Worm (Caenorhabditis elegans) whole organism, young adult: ENCODE data around the gene ddx-19.

ENCODE experiments used
- B0336.3 ChIP-seq: fragments of 200-800 bp; sonication (Bioruptor generic); IDR thresholded peaks from 2 replicates; pipeline ENCODE4 v1.3.6; 2022; ENCODE audit warnings: missing genetic modification characterization, missing compliant biosample characterization
- D2030.7 ChIP-seq: fragments of 200-800 bp; sonication (Bioruptor generic); IDR thresholded peaks from 2 replicates; pipeline ENCODE4 v1.3.6; 2022; ENCODE audit warnings: missing genetic modification reagents, missing genetic modification characterization, missing compliant biosample characterization
- F22D6.2 ChIP-seq: sonication (generic microtip); optimal IDR thresholded peaks from 2 replicates; lab custom pipeline; 2016; ENCODE audit warnings: mild to moderate bottlenecking, missing genetic modification characterization, missing compliant biosample characterization
- F33H1.4 ChIP-seq: fragments of 200-800 bp; sonication (Bioruptor generic); IDR thresholded peaks from 2 replicates; pipeline ENCODE4 v1.3.6; 2022; ENCODE audit warnings: missing genetic modification reagents, missing genetic modification characterization, missing compliant biosample characterization
- F39B2.1 ChIP-seq: fragments of 200-800 bp; sonication (Bioruptor generic); IDR thresholded peaks from 2 replicates; pipeline ENCODE4 v1.3.6; 2022; ENCODE audit warnings: missing genetic modification reagents, missing genetic modification characterization, missing compliant biosample characterization
- F57C9.4 ChIP-seq: sonication (generic microtip); optimal IDR thresholded peaks from 2 replicates; lab custom pipeline; 2017; ENCODE audit warnings: mild to moderate bottlenecking, missing genetic modification characterization, missing compliant biosample characterization
- K11D2.4 ChIP-seq: fragments of 200-800 bp; sonication (Bioruptor generic); IDR thresholded peaks from 2 replicates; pipeline ENCODE4 v1.3.6; 2022; ENCODE audit warnings: missing genetic modification reagents, missing genetic modification characterization, missing compliant biosample characterization
- T07F8.4 ChIP-seq: sonication (generic microtip); optimal IDR thresholded peaks from 2 replicates; lab custom pipeline; 2016; ENCODE audit warnings: mild to moderate bottlenecking, missing genetic modification characterization, moderate library complexity, missing compliant biosample characterization
- T26A5.8 ChIP-seq: sonication (generic microtip); optimal IDR thresholded peaks from 2 replicates; lab custom pipeline; 2016; ENCODE audit warnings: missing genetic modification characterization, missing compliant biosample characterization
- ZK185.1 ChIP-seq: sonication (generic microtip); optimal IDR thresholded peaks from 2 replicates; lab custom pipeline; 2016; ENCODE audit warnings: mild to moderate bottlenecking, missing genetic modification characterization, missing compliant biosample characterization; ENCODE audit not compliant: poor library complexity, severe bottlenecking
- akir-1 ChIP-seq: fragments of 200-800 bp; sonication (Bioruptor generic); optimal IDR thresholded peaks from 2 replicates; lab custom pipeline; 2018; ENCODE audit warnings: mild to moderate bottlenecking, missing genetic modification characterization, moderate library complexity, missing compliant biosample characterization
- aptf-3 ChIP-seq: fragments of 200-800 bp; sonication (Bioruptor generic); IDR thresholded peaks from 2 replicates; pipeline ENCODE4 v1.3.6; 2022; ENCODE audit warnings: missing genetic modification characterization, missing compliant biosample characterization
- atf-7 ChIP-seq: sonication (generic microtip); optimal IDR thresholded peaks from 2 replicates; lab custom pipeline; 2017; ENCODE audit warnings: mild to moderate bottlenecking, missing genetic modification characterization, missing compliant biosample characterization
- athp-1 ChIP-seq: sonication (generic microtip); optimal IDR thresholded peaks from 2 replicates; lab custom pipeline; 2017; ENCODE audit warnings: mild to moderate bottlenecking, missing genetic modification characterization, missing compliant biosample characterization
- attf-5 ChIP-seq: fragments of 200-800 bp; sonication (Bioruptor generic); optimal IDR thresholded peaks from 2 replicates; lab custom pipeline; 2018; ENCODE audit warnings: mild to moderate bottlenecking, missing genetic modification characterization, missing compliant biosample characterization
- ccch-3 ChIP-seq: fragments of 200-800 bp; sonication (Bioruptor generic); optimal IDR thresholded peaks from 2 replicates; lab custom pipeline; 2018; ENCODE audit warnings: mild to moderate bottlenecking, missing genetic modification characterization, missing compliant biosample characterization
- ceh-58 ChIP-seq: fragments of 200-800 bp; sonication (Bioruptor generic); IDR thresholded peaks from 2 replicates; pipeline ENCODE4 v1.3.6; 2022; ENCODE audit warnings: missing genetic modification characterization, missing compliant biosample characterization
- chd-7 ChIP-seq: sonication (generic microtip); optimal IDR thresholded peaks from 2 replicates; lab custom pipeline; 2016; ENCODE audit warnings: mild to moderate bottlenecking, missing genetic modification characterization, moderate library complexity, missing compliant biosample characterization
- dpl-1 ChIP-seq: fragments of 150-350 bp; optimal IDR thresholded peaks from 2 replicates; lab custom pipeline; 2014; ENCODE audit warnings: missing biosample characterization, missing genetic modification reagents, missing genetic modification characterization
- efl-1 ChIP-seq: fragments of 150-350 bp; optimal IDR thresholded peaks from 2 replicates; lab custom pipeline; 2014; ENCODE audit warnings: missing biosample characterization, missing genetic modification reagents, missing genetic modification characterization
- ets-4 ChIP-seq: fragments of 200-800 bp; sonication (Bioruptor generic); optimal IDR thresholded peaks from 2 replicates; lab custom pipeline; 2018; ENCODE audit warnings: mild to moderate bottlenecking, missing genetic modification characterization, missing compliant biosample characterization
- fkh-3 ChIP-seq: sonication (generic microtip); optimal IDR thresholded peaks from 2 replicates; lab custom pipeline; 2016; ENCODE audit warnings: mild to moderate bottlenecking, missing genetic modification characterization, missing compliant biosample characterization
- him-1 ChIP-seq: sonication (generic microtip); optimal IDR thresholded peaks from 2 replicates; lab custom pipeline; 2016; ENCODE audit warnings: missing genotype, missing genetic modification reagents, missing genetic modification characterization, missing compliant biosample characterization
- hmg-20 ChIP-seq: fragments of 200-800 bp; sonication (Bioruptor generic); IDR thresholded peaks from 2 replicates; pipeline ENCODE4 v1.3.6; 2022; ENCODE audit warnings: missing genetic modification reagents, missing genetic modification characterization, missing compliant biosample characterization
- lin-26 ChIP-seq: fragments of 200-800 bp; sonication (Bioruptor generic); IDR thresholded peaks from 2 replicates; pipeline ENCODE4 v1.3.6; 2022; ENCODE audit warnings: missing genetic modification reagents, missing genetic modification characterization, missing compliant biosample characterization
- lin-40 ChIP-seq: sonication (generic microtip); optimal IDR thresholded peaks from 2 replicates; lab custom pipeline; 2016; ENCODE audit warnings: missing genetic modification characterization, mild to moderate bottlenecking, missing compliant biosample characterization, missing genotype, missing genetic modification reagents
- lin-54 ChIP-seq: fragments of 200-800 bp; sonication (Bioruptor generic); optimal IDR thresholded peaks from 2 replicates; lab custom pipeline; 2018; ENCODE audit warnings: mild to moderate bottlenecking, missing genetic modification characterization, missing compliant biosample characterization
- lir-1 ChIP-seq: fragments of 200-800 bp; sonication (Bioruptor generic); conservative IDR thresholded peaks from 2 replicates; pipeline ENCODE4 v1.3.6; 2022; ENCODE audit warnings: missing genetic modification reagents, missing genetic modification characterization, missing compliant biosample characterization
- lsl-1 ChIP-seq: fragments of 200-800 bp; sonication (Bioruptor generic); optimal IDR thresholded peaks from 2 replicates; lab custom pipeline; 2018; ENCODE audit warnings: mild to moderate bottlenecking, missing genetic modification characterization, moderate library complexity, missing compliant biosample characterization
- madf-6 ChIP-seq: fragments of 200-800 bp; sonication (Bioruptor generic); IDR thresholded peaks from 2 replicates; pipeline ENCODE4 v1.3.6; 2022; ENCODE audit warnings: missing genetic modification reagents, missing genetic modification characterization, missing compliant biosample characterization
- mel-28 ChIP-seq: sonication (generic microtip); optimal IDR thresholded peaks from 2 replicates; lab custom pipeline; 2016; ENCODE audit warnings: borderline replicate concordance, mild to moderate bottlenecking, missing genetic modification characterization, missing compliant biosample characterization
- mes-4 ChIP-seq: sonication (generic microtip); optimal IDR thresholded peaks from 2 replicates; lab custom pipeline; 2016; ENCODE audit warnings: missing genotype, missing genetic modification characterization, missing compliant biosample characterization
- nfya-1 ChIP-seq: sonication (generic microtip); optimal IDR thresholded peaks from 2 replicates; lab custom pipeline; 2017; ENCODE audit warnings: antibody characterized with exemption, missing compliant biosample characterization, missing genetic modification characterization, borderline replicate concordance; ENCODE audit not compliant: insufficient read depth
- rec-8 ChIP-seq, 2 experiments: sonication (generic microtip); optimal IDR thresholded peaks; 2 replicates each; lab custom pipeline; 2016; ENCODE audit warnings: mild to moderate bottlenecking in 2 of 2, missing genetic modification characterization in 2 of 2, missing genetic modification reagents in 2 of 2, missing genotype in 2 of 2, missing biosample characterization in 1 of 2, missing compliant biosample characterization in 1 of 2, moderate library complexity in 1 of 2
- snpc-3.4 ChIP-seq: sonication (generic microtip); optimal IDR thresholded peaks from 2 replicates; lab custom pipeline; 2017; ENCODE audit warnings: missing genetic modification characterization, mild to moderate bottlenecking, missing compliant biosample characterization, antibody characterized with exemption, moderate library complexity, missing genotype, missing genetic modification reagents
- somi-1 ChIP-seq: fragments of 200-800 bp; sonication (Bioruptor generic); optimal IDR thresholded peaks from 2 replicates; lab custom pipeline; 2018; ENCODE audit warnings: mild to moderate bottlenecking, missing genetic modification characterization, missing compliant biosample characterization
- tlf-1 ChIP-seq: fragments of 200-800 bp; sonication (Bioruptor generic); optimal IDR thresholded peaks from 2 replicates; lab custom pipeline; 2018; ENCODE audit warnings: mild to moderate bottlenecking, missing genetic modification characterization, missing compliant biosample characterization
- unc-130 ChIP-seq: sonication (generic microtip); optimal IDR thresholded peaks from 2 replicates; lab custom pipeline; 2016; ENCODE audit warnings: missing genetic modification reagents, missing genetic modification characterization, missing compliant biosample characterization
- unc-62 ChIP-seq: fragments of 150-350 bp; optimal IDR thresholded peaks from 2 replicates; lab custom pipeline; 2014; ENCODE audit warnings: missing biosample characterization, missing genetic modification reagents, missing genetic modification characterization
- xnd-1 ChIP-seq: sonication (generic microtip); optimal IDR thresholded peaks from 2 replicates; lab custom pipeline; 2016; ENCODE audit warnings: missing genotype, missing genetic modification reagents, missing genetic modification characterization, missing compliant biosample characterization
- zfh-2 ChIP-seq: fragments of 200-800 bp; sonication (Bioruptor generic); conservative IDR thresholded peaks from 2 replicates; pipeline ENCODE4 v1.3.6; 2022; ENCODE audit warnings: missing genetic modification reagents, missing genetic modification characterization, missing compliant biosample characterization
- ztf-18 ChIP-seq: sonication (generic microtip); optimal IDR thresholded peaks from 2 replicates; lab custom pipeline; 2016; ENCODE audit warnings: missing genotype, mild to moderate bottlenecking, missing genetic modification characterization, missing compliant biosample characterization
- ztf-22 ChIP-seq: fragments of 200-800 bp; sonication (Bioruptor generic); optimal IDR thresholded peaks from 2 replicates; lab custom pipeline; 2018; ENCODE audit warnings: mild to moderate bottlenecking, missing genetic modification characterization, moderate library complexity, missing compliant biosample characterization

The ddx-19 gene

DNA sequence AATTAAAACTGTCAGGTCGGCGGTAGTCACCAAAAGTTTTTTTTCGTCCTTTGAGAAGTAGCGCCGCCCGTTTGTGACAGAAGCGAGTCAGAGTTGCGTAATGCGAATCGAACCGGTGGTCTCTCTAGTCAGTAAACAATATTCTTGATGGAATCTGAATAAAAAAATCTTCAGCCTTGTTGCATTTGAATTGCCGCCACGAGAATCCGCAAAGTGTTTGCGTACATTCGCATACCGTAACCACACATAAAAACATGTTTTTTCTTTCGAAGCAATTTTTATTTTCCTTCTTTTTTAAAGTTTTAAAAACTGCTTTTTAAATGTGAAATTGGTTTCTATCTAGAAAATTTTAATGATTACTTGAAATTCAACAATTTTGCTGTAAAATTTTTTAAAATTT lies 6.3 kb downstream of the ddx-19 start:
- TF ChIP-seq xnd-1 (tag; lab: Kevin White, UChicago) (peak; percentile 10), tlf-1 (GFP tag; lab: Kevin White, UChicago) (no peak), atf-7 (no peak), ztf-18 (tag; lab: Kevin White, UChicago) (no peak), F22D6.2 (tag; lab: Kevin White, UChicago) (no peak), unc-130 (GFP tag; lab: Kevin White, UChicago) (no peak), lir-1 (GFP tag; lab: Robert Waterston, UW) (no peak), F39B2.1 (no peak), unc-62 (no peak), him-1 (tag; lab: Kevin White, UChicago) (no peak), lsl-1 (GFP tag; lab: Kevin White, UChicago) (peak; percentile 76), somi-1 (GFP tag; lab: Kevin White, UChicago) (no peak), B0336.3 (GFP tag; lab: Robert Waterston, UW) (no peak), chd-7 (tag; lab: Kevin White, UChicago) (no peak), dpl-1 (GFP tag; lab: Kevin White, UChicago) (peak; percentile 35), snpc-3.4 (tag; lab: Kevin White, UChicago) (no peak), D2030.7 (0 out of 2 replicates have a peak, but pooled peaks have one; percentile 29), efl-1 (GFP tag; lab: Kevin White, UChicago) (peak; percentile 67), lin-54 (GFP tag; lab: Kevin White, UChicago) (peak; percentile 77), F33H1.4 (GFP tag; lab: Robert Waterston, UW) (peak; percentile 41; the same call in 1 of the 2 replicates)

DNA sequence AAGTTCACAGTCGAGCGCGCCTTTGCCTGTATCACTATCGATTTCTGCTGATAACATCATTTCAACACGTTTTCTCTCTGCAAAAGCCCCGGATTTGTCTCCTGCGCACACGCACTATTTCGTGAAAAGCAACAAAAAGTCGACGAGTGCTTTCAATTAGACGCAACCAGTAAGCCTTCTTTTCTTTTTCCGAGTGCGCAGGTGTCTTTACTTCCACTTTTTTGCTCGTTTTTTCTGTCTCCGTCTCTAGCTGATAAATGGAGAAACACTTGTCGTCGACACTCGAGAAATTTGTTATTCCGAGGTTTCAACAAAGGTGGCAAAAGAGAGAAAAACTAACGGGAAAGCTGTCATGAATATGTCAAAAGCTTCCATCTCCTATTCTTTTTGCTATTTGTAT lies 6.9 kb downstream of the ddx-19 start:
- no peak for TF ChIP-seq ets-4 (GFP tag; lab: Kevin White, UChicago)
- TF ChIP-seq ztf-22, result no peak
- TF ChIP-seq T26A5.8 (tag; lab: Kevin White, UChicago), result no peak
- no peak for TF ChIP-seq F57C9.4 (tag; lab: Kevin White, UChicago)
- no peak for TF ChIP-seq akir-1 (GFP tag; lab: Kevin White, UChicago)
- TF ChIP-seq athp-1 (tag; lab: Kevin White, UChicago), result no peak
- no peak for TF ChIP-seq attf-5 (GFP tag; lab: Kevin White, UChicago)
- no peak for TF ChIP-seq lin-40
- TF ChIP-seq ZK185.1 (tag; lab: Kevin White, UChicago), result no peak
- TF ChIP-seq aptf-3, result no peak
- no peak for TF ChIP-seq F33H1.4 (GFP tag; lab: Robert Waterston, UW)
- TF ChIP-seq K11D2.4, result no peak
- no peak for TF ChIP-seq dpl-1 (GFP tag; lab: Kevin White, UChicago)

DNA sequence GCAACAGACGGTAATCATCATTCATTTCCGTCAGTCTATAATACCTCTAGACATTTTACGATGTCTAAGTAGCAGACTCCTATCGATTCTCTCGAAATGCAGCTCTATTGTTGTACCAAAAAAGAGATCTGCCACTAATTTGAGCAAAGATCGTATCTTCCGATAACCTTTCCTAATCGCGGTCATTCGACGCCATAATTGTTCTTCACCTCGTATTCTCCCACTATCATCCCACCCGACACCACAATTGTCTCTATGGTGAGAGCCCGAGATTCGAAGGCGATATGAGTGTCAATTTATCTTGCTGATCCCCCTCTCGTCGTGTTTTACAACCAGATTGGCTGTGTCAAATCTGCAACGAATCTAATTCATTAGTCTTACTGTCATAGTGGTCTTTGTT lies 10.7 kb downstream of the ddx-19 start:
- no peak for TF ChIP-seq hmg-20
- no peak for TF ChIP-seq ceh-58
- TF ChIP-seq lin-26, result no peak
- TF ChIP-seq madf-6 (GFP tag; lab: Robert Waterston, UW), result no peak
- TF ChIP-seq ztf-18 (tag; lab: Kevin White, UChicago), result no peak
- no peak for TF ChIP-seq nfya-1
- TF ChIP-seq T07F8.4 (tag; lab: Kevin White, UChicago), result no peak
- TF ChIP-seq ccch-3 (GFP tag; lab: Kevin White, UChicago), result no peak
- TF ChIP-seq zfh-2 (GFP tag; lab: Robert Waterston, UW), result no peak
- TF ChIP-seq mel-28 (tag; lab: Kevin White, UChicago), result no peak
- TF ChIP-seq rec-8 (tag; optimal IDR thresholded peaks at IDR 0.05; lab: Kevin White, UChicago), result no peak
- no peak for TF ChIP-seq D2030.7
- TF ChIP-seq mes-4 (tag; lab: Kevin White, UChicago), result no peak
- TF ChIP-seq fkh-3 (tag; lab: Kevin White, UChicago), result no peak
- TF ChIP-seq, all 124 proteins: peak for 0
